Worm (Caenorhabditis elegans) whole organism, L4 larva: ENCODE measurements around the gene C04G6.11.

Experiments used
- F37D6.2 ChIP-seq: sonication (generic microtip); optimal IDR thresholded peaks from 2 replicates; lab custom pipeline; 2016; ENCODE audit warnings: mild to moderate bottlenecking, missing genetic modification characterization, missing compliant biosample characterization
- F44E2.7 ChIP-seq: fragments of 200-800 bp; sonication (Bioruptor generic); IDR thresholded peaks from 2 replicates; pipeline ENCODE4 v2.1.2; 2022; ENCODE audit warnings: missing genetic modification characterization, missing compliant biosample characterization
- F49E8.2 ChIP-seq: sonication (generic microtip); optimal IDR thresholded peaks from 2 replicates; lab custom pipeline; 2016; ENCODE audit warnings: missing compliant biosample characterization, mild to moderate bottlenecking, missing genetic modification characterization, borderline replicate concordance
- Y105C5A.15 ChIP-seq: fragments of 200-800 bp; sonication (Bioruptor generic); IDR thresholded peaks from 2 replicates; pipeline ENCODE4 v1.3.6; 2022; ENCODE audit warnings: missing genetic modification characterization, missing compliant biosample characterization
- aha-1 ChIP-seq: fragments of 150-350 bp; peaks from one replicate; lab custom pipeline; 2014; ENCODE audit warnings: missing biosample characterization, missing genetic modification characterization
- arid-1 ChIP-seq: fragments of 200-800 bp; sonication (Bioruptor generic); conservative IDR thresholded peaks from 2 replicates; pipeline ENCODE4 v1.3.6; 2022; ENCODE audit warnings: missing genetic modification reagents, missing genetic modification characterization, missing compliant biosample characterization
- attf-4 ChIP-seq: sonication (generic microtip); optimal IDR thresholded peaks from 3 replicates; lab custom pipeline; 2017; ENCODE audit warnings: missing biosample characterization, missing genetic modification characterization
- cey-2 ChIP-seq: sonication (generic microtip); optimal IDR thresholded peaks from 3 replicates; lab custom pipeline; 2017; ENCODE audit warnings: missing genetic modification characterization, mild to moderate bottlenecking, missing compliant biosample characterization, antibody characterized with exemption, borderline replicate concordance; ENCODE audit not compliant: insufficient read depth
- ctbp-1 ChIP-seq: fragments of 200-800 bp; sonication (Bioruptor generic); IDR thresholded peaks from 2 replicates; pipeline ENCODE4 v1.3.6; 2022; ENCODE audit warnings: missing genetic modification reagents, missing genetic modification characterization, missing compliant biosample characterization
- daf-12 ChIP-seq: fragments of 150-350 bp; optimal IDR thresholded peaks from 2 replicates; lab custom pipeline; 2014; ENCODE audit warnings: missing biosample characterization, missing genetic modification reagents, missing genetic modification characterization
- daf-8 ChIP-seq: fragments of 200-800 bp; sonication (Bioruptor generic); IDR thresholded peaks from 2 replicates; pipeline ENCODE4 v1.3.6; 2022; ENCODE audit warnings: missing genetic modification characterization, missing compliant biosample characterization
- dmd-6 ChIP-seq: fragments of 200-800 bp; sonication (Bioruptor generic); IDR thresholded peaks from 2 replicates; pipeline ENCODE4 v1.3.6; 2022; ENCODE audit warnings: missing genetic modification reagents, missing genetic modification characterization, missing compliant biosample characterization
- dmd-9 ChIP-seq: fragments of 200-800 bp; sonication (Bioruptor generic); IDR thresholded peaks from 2 replicates; pipeline ENCODE4 v1.3.6; 2022; ENCODE audit warnings: missing genetic modification reagents, missing genetic modification characterization, missing compliant biosample characterization
- duxl-1 ChIP-seq: sonication (generic microtip); optimal IDR thresholded peaks from 2 replicates; lab custom pipeline; 2016; ENCODE audit warnings: mild to moderate bottlenecking, missing genetic modification characterization, moderate library complexity, missing compliant biosample characterization; ENCODE audit not compliant: poor library complexity
- dve-1 ChIP-seq: sonication (generic microtip); optimal IDR thresholded peaks from 2 replicates; lab custom pipeline; 2017; ENCODE audit warnings: antibody characterized with exemption, mild to moderate bottlenecking, missing genetic modification characterization, missing compliant biosample characterization; ENCODE audit not compliant: insufficient read depth
- egl-27 ChIP-seq: sonication (generic microtip); optimal IDR thresholded peaks from 3 replicates; lab custom pipeline; 2017; ENCODE audit warnings: missing biosample characterization, missing genetic modification reagents, missing genetic modification characterization
- fkh-10 ChIP-seq: fragments of 150-350 bp; optimal IDR thresholded peaks from 2 replicates; lab custom pipeline; 2014; ENCODE audit warnings: missing biosample characterization, missing genetic modification reagents, missing genetic modification characterization
- hlh-11 ChIP-seq: fragments of 200-800 bp; sonication (Bioruptor generic); optimal IDR thresholded peaks from 2 replicates; lab custom pipeline; 2018; ENCODE audit warnings: mild to moderate bottlenecking, missing genetic modification characterization, missing compliant biosample characterization
- hmg-1.1 ChIP-seq: fragments of 200-800 bp; sonication (Bioruptor generic); IDR thresholded peaks from 2 replicates; pipeline ENCODE4 v1.3.6; 2022; ENCODE audit warnings: missing genetic modification reagents, missing genetic modification characterization, missing compliant biosample characterization
- jun-1 ChIP-seq: fragments of 150-350 bp; optimal IDR thresholded peaks from 2 replicates; lab custom pipeline; 2014; ENCODE audit warnings: missing biosample characterization, missing genetic modification reagents, missing genetic modification characterization
- lim-7 ChIP-seq: fragments of 200-800 bp; sonication (Bioruptor generic); IDR thresholded peaks from 2 replicates; pipeline ENCODE4 v1.3.6; 2022; ENCODE audit warnings: missing genetic modification characterization, missing compliant biosample characterization
- lin-1 ChIP-seq: fragments of 200-800 bp; sonication (Bioruptor generic); IDR thresholded peaks from 2 replicates; pipeline ENCODE4 v1.3.6; 2022; ENCODE audit warnings: missing genetic modification reagents, missing genetic modification characterization, missing compliant biosample characterization
- lin-38 ChIP-seq: fragments of 200-800 bp; sonication (Bioruptor generic); IDR thresholded peaks from 2 replicates; pipeline ENCODE4 v1.3.6; 2022; ENCODE audit warnings: missing genetic modification reagents, missing genetic modification characterization, missing compliant biosample characterization
- lsy-2 ChIP-seq, 2 experiments: fragments of 150-350 bp in 1 of 2; sonication (generic microtip) in 1 of 2; optimal IDR thresholded peaks; 2 replicates each; lab custom pipeline; 2014 to 2017; ENCODE audit warnings: missing biosample characterization in 2 of 2, missing genetic modification characterization in 2 of 2
- madf-5 ChIP-seq, 2 experiments: fragments of 200-800 bp; sonication (Bioruptor generic); IDR thresholded peaks; 2 replicates each; pipeline ENCODE4 v1.3.6; 2022; ENCODE audit warnings: missing compliant biosample characterization in 2 of 2, missing genetic modification characterization in 2 of 2
- mdl-1 ChIP-seq, 2 experiments: fragments of 150-350 bp in 1 of 2; sonication (generic microtip) in 1 of 2; optimal IDR thresholded peaks; 2 replicates each; lab custom pipeline; 2014 to 2017; ENCODE audit warnings: missing biosample characterization in 2 of 2, missing genetic modification characterization in 2 of 2
- mdt-29 ChIP-seq: fragments of 200-800 bp; sonication (Bioruptor generic); IDR thresholded peaks from 2 replicates; pipeline ENCODE4 v1.3.6; 2022; ENCODE audit warnings: missing genetic modification reagents, missing genetic modification characterization, missing compliant biosample characterization
- mxl-2 ChIP-seq: fragments of 200-800 bp; sonication (Bioruptor generic); conservative IDR thresholded peaks from 2 replicates; pipeline ENCODE4 v1.3.6; 2022; ENCODE audit warnings: missing genetic modification reagents, missing genetic modification characterization, missing compliant biosample characterization
- nhr-102 ChIP-seq: sonication (generic microtip); optimal IDR thresholded peaks from 2 replicates; lab custom pipeline; 2016; ENCODE audit warnings: mild to moderate bottlenecking, missing genetic modification characterization, moderate library complexity, missing compliant biosample characterization
- nhr-237 ChIP-seq: sonication (generic microtip); optimal IDR thresholded peaks from 2 replicates; lab custom pipeline; 2017; ENCODE audit warnings: missing biosample characterization, missing genetic modification characterization
- nhr-25 ChIP-seq: sonication (generic microtip); optimal IDR thresholded peaks from 2 replicates; lab custom pipeline; 2017; ENCODE audit warnings: missing genetic modification characterization, mild to moderate bottlenecking, missing compliant biosample characterization, antibody characterized with exemption, moderate library complexity, borderline replicate concordance; ENCODE audit not compliant: insufficient read depth
- nhr-48 ChIP-seq: sonication (generic microtip); optimal IDR thresholded peaks from 2 replicates; lab custom pipeline; 2016; ENCODE audit warnings: mild to moderate bottlenecking, missing genetic modification characterization, missing compliant biosample characterization
- nhr-6 ChIP-seq: fragments of 150-350 bp; optimal IDR thresholded peaks from 2 replicates; lab custom pipeline; 2014; ENCODE audit warnings: missing biosample characterization, missing genetic modification characterization
- nhr-77 ChIP-seq: fragments of 150-350 bp; optimal IDR thresholded peaks from 2 replicates; lab custom pipeline; 2014; ENCODE audit warnings: missing biosample characterization, missing genetic modification characterization
- php-3 ChIP-seq: fragments of 200-800 bp; sonication (Bioruptor generic); IDR thresholded peaks from 2 replicates; pipeline ENCODE4 v1.3.6; 2022; ENCODE audit warnings: missing genetic modification reagents, missing genetic modification characterization, missing compliant biosample characterization
- rbr-2 ChIP-seq: sonication (generic microtip); optimal IDR thresholded peaks from 2 replicates; lab custom pipeline; 2016; ENCODE audit warnings: missing genotype, missing genetic modification characterization, missing compliant biosample characterization
- sdz-12 ChIP-seq: fragments of 200-800 bp; sonication (Bioruptor generic); optimal IDR thresholded peaks from 2 replicates; lab custom pipeline; 2018; ENCODE audit warnings: mild to moderate bottlenecking, missing genetic modification characterization, missing compliant biosample characterization
- skn-1 ChIP-seq: fragments of 150-350 bp; optimal IDR thresholded peaks from 2 replicates; lab custom pipeline; 2014; ENCODE audit warnings: missing biosample characterization, missing genetic modification characterization
- snpc-4 ChIP-seq: fragments of 150-350 bp; optimal IDR thresholded peaks from 2 replicates; lab custom pipeline; 2014; ENCODE audit warnings: missing biosample characterization, missing genetic modification characterization
- spr-3 ChIP-seq: fragments of 200-800 bp; sonication (Bioruptor generic); optimal IDR thresholded peaks from 2 replicates; lab custom pipeline; 2018; ENCODE audit warnings: mild to moderate bottlenecking, missing genetic modification characterization, missing compliant biosample characterization
- tag-97 ChIP-seq: fragments of 200-800 bp; sonication (Bioruptor generic); IDR thresholded peaks from 2 replicates; pipeline ENCODE4 v1.3.6; 2022; ENCODE audit warnings: missing genetic modification characterization, missing compliant biosample characterization
- tra-1 ChIP-seq: fragments of 200-800 bp; sonication (Bioruptor generic); IDR thresholded peaks from 2 replicates; pipeline ENCODE4 v1.3.6; 2022; ENCODE audit warnings: missing genetic modification reagents, missing genetic modification characterization, missing compliant biosample characterization
- unc-39 ChIP-seq: sonication (generic microtip); optimal IDR thresholded peaks from 2 replicates; lab custom pipeline; 2017; ENCODE audit warnings: missing biosample characterization, missing genetic modification characterization
- zfp-3 ChIP-seq: fragments of 200-800 bp; sonication (Bioruptor generic); conservative IDR thresholded peaks from 2 replicates; pipeline ENCODE4 v1.3.6; 2022; ENCODE audit warnings: missing genetic modification reagents, missing genetic modification characterization, missing compliant biosample characterization
- ztf-7 ChIP-seq: fragments of 150-350 bp; optimal IDR thresholded peaks from 2 replicates; lab custom pipeline; 2014; ENCODE audit warnings: missing biosample characterization, missing genetic modification characterization

C04G6.11 gene

DNA sequence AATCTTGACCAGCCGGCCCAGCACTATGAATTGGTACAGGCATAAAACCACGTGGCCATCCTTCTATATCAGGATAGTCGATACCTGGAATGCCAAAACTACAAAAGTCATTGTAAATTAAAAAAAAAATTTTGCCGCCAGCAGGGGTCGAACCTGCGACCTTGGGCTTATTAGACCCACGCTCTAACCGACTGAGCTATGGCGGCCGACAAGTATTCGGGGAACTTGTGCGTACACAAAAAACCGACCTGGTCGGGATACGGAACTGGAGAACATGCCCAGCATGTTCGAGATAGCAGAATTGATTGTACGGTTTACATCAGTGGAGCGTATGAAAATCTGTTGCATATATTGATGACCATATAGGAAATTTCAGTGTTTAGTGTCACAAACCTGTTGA, 46.3 kb downstream of the C04G6.11 start (continued):
- TF ChIP-seq nhr-102: peak; percentile 60
- no peak for TF ChIP-seq unc-39
- TF ChIP-seq lsy-2 (tag; optimal IDR thresholded peaks at IDR 0.05; lab: Kevin White, UChicago): peak; percentile 15 to 84
- TF ChIP-seq nhr-237: no peak
- TF ChIP-seq tra-1 (GFP tag; lab: Robert Waterston, UW): 0 out of 2 replicates have a peak, but pooled peaks have one; percentile 35
- TF ChIP-seq F37D6.2 (tag; lab: Kevin White, UChicago): peak; percentile 13
- TF ChIP-seq fkh-10 (GFP tag; lab: Kevin White, UChicago): no peak
- TF ChIP-seq snpc-4 (tag; lab: Kevin White, UChicago): peak; percentile 93
- no peak for TF ChIP-seq daf-12 (tag; lab: Kevin White, UChicago)
- peak; percentile 40 for TF ChIP-seq spr-3 (GFP tag; lab: Kevin White, UChicago)
- no peak for TF ChIP-seq ztf-7 (tag; lab: Kevin White, UChicago)
- TF ChIP-seq mdt-29 (GFP tag; lab: Robert Waterston, UW): peak; percentile 51; the same call in 1 of the 2 replicates
- TF ChIP-seq rbr-2 (tag; lab: Kevin White, UChicago): peak; percentile 68
- TF ChIP-seq daf-8 (GFP tag; lab: Robert Waterston, UW): no peak
- no peak for TF ChIP-seq nhr-6 (tag; lab: Kevin White, UChicago)
- TF ChIP-seq, all 104 proteins: peak for 62

- no peak for TF ChIP-seq jun-1
- no peak for TF ChIP-seq lin-1 (GFP tag; lab: Robert Waterston, UW)
- TF ChIP-seq aha-1 (tag; lab: Kevin White, UChicago): peak; percentile 21
- peak; percentile 10; the same call in 1 of the 2 replicates for TF ChIP-seq ctbp-1 (GFP tag; lab: Robert Waterston, UW)
- no peak for TF ChIP-seq sdz-12 (GFP tag; lab: Kevin White, UChicago)
- 0 out of 2 replicates have a peak, but pooled peaks have one; percentile 19 for TF ChIP-seq zfp-3 (GFP tag; lab: Robert Waterston, UW)
- TF ChIP-seq madf-5 (GFP tag; IDR thresholded peaks at IDR 0.05; lab: Robert Waterston, UW): peak in 1 of 2 experiments; percentile 40; a peak in 1 of 4 replicates
These were observed 47.4 kb downstream of the C04G6.11 start for ce11 chrII:5056254-5056653.

DNA sequence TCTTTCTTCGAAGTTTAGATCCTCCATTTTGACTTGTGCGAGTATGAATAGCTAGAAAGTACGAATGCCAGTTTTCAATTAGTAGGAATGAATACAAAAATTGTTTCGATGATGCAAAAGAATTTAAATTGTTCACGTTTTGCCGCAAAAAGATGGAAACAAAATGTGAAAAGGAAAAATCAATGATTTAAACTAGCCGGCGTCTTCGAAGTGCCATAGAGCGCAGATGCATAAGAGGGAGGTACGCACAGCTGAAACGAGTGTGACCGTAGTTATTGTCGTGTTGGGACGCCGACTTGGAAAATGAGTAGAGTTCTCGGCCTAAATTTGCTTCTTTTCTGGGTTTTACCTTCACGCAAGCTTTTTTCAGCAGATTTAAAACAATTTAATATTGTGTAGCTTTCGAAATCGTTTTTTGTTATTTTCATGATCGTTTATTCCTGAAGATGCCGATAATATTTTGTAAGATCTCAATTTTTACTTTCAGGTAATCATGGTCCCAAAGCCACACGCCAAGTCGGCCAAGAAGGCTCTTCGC, 48.4 kb downstream of the C04G6.11 start, which contains the start of the genes ify-1 and rpl-22:
Gene ify-1 (minus strand): TSS at position 51 of the 538 bp plus-strand sequence.
Gene rpl-22 (plus strand): TSS at position 488 of the 538 bp plus-strand sequence.
- peak; percentile 61 for TF ChIP-seq F49E8.2 (tag; lab: Kevin White, UChicago)
- 0 out of 2 replicates have a peak, but pooled peaks have one; percentile 34 for TF ChIP-seq php-3 (GFP tag; lab: Robert Waterston, UW)
- peak; percentile 96 for TF ChIP-seq nhr-77 (tag; lab: Kevin White, UChicago)
- peak; percentile 99 for TF ChIP-seq lin-38 (GFP tag; lab: Robert Waterston, UW)
- peak; percentile 87 for TF ChIP-seq rbr-2 (tag; lab: Kevin White, UChicago)
- peak; percentile 92 for TF ChIP-seq arid-1 (GFP tag; lab: Robert Waterston, UW)
- TF ChIP-seq tra-1 (GFP tag; lab: Robert Waterston, UW): no peak
- TF ChIP-seq dve-1: peak; percentile 95
- peak; percentile 86 for TF ChIP-seq hmg-1.1 (GFP tag; lab: Robert Waterston, UW)
- no peak for TF ChIP-seq Y105C5A.15
- TF ChIP-seq mxl-2 (GFP tag; lab: Robert Waterston, UW): no peak
- TF ChIP-seq hlh-11 (tag; lab: Kevin White, UChicago): peak; percentile 89
- peak; percentile 69 for TF ChIP-seq jun-1
- TF ChIP-seq aha-1 (tag; lab: Kevin White, UChicago): peak; percentile 91
- TF ChIP-seq nhr-25: peak; percentile 94
- peak; percentile 43 for TF ChIP-seq nhr-48 (tag; lab: Kevin White, UChicago)
- no peak for TF ChIP-seq tag-97 (GFP tag; lab: Robert Waterston, UW)
- no peak for TF ChIP-seq F44E2.7 (GFP tag; lab: Robert Waterston, UW)
- TF ChIP-seq lim-7 (GFP tag; lab: Robert Waterston, UW): no peak
- TF ChIP-seq dmd-6 (GFP tag; lab: Robert Waterston, UW): peak; percentile 49
- no peak for TF ChIP-seq madf-5 (GFP tag; IDR thresholded peaks at IDR 0.05; lab: Robert Waterston, UW)
- TF ChIP-seq egl-27 (tag; lab: Kevin White, UChicago): no peak
- peak; percentile 72 for TF ChIP-seq ctbp-1 (GFP tag; lab: Robert Waterston, UW)
- no peak for TF ChIP-seq attf-4 (tag; lab: Kevin White, UChicago)
- peak in 1 of 2 experiments; percentile 53 for TF ChIP-seq mdl-1 (tag; optimal IDR thresholded peaks at IDR 0.05; lab: Kevin White, UChicago)
- TF ChIP-seq duxl-1 (tag; lab: Kevin White, UChicago): peak; percentile 88
- TF ChIP-seq skn-1 (tag; lab: Kevin White, UChicago): no peak
- TF ChIP-seq lin-1 (GFP tag; lab: Robert Waterston, UW): no peak
- 0 out of 2 replicates have a peak, but pooled peaks have one; percentile 35 for TF ChIP-seq dmd-9 (GFP tag; lab: Robert Waterston, UW)
- no peak for TF ChIP-seq cey-2 (tag; lab: Kevin White, UChicago)
- TF ChIP-seq unc-39: no peak
